Worm (Caenorhabditis elegans): ENCODE data around the gene lgc-37.

lgc-37 gene

DNA sequence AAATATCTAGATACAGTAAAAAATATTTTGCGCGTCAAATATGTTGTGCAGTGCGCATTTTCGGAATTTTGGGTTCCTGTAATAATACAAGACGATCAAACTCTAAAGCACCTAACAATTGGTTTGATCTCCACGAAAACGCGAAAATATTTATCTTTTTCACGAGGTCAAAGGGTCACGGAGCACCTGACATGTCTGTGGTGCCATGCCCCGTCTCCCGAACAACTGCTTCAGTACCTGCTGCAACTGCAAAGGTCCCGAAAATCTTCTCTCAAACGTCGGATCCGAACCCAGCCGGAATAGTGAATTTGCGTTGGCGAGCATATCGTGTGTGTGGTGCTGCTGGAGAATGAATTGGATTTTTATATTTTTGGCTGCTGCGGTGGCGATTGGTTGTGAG lies 35.0 kb downstream of the lgc-37 start, which contains the start of the genes Y37D8A.2 and Y37D8A.25:
Gene Y37D8A.2, plus strand, starts transcription at position 285 of the 400 bp plus-strand sequence.
Gene Y37D8A.25, minus strand, starts transcription at position 345 of the 400 bp plus-strand sequence.
- no peak for TF ChIP-seq ceh-16 (tag; optimal IDR thresholded peaks at IDR 0.05)
- TF ChIP-seq dmd-4 (tag; optimal IDR thresholded peaks at IDR 0.05): no peak
- peak; percentile 1 for TF ChIP-seq nhr-129 (tag; optimal IDR thresholded peaks at IDR 0.05)

ce11 chrIII:12821331-12821730 lies 36.4 kb downstream of the lgc-37 start:
- TF ChIP-seq peb-1 (tag; optimal IDR thresholded peaks at IDR 0.05) (no peak), lsy-2 (tag; optimal IDR thresholded peaks at IDR 0.05) (peak in 1 of 2 experiments; percentile 47), nhr-10 (tag; optimal IDR thresholded peaks at IDR 0.05) (no peak), unc-55 (GFP tag; optimal IDR thresholded peaks at IDR 0.05) (peak; percentile 46), sma-3 (GFP tag; optimal IDR thresholded peaks at IDR 0.05) (no peak), ceh-16 (tag; optimal IDR thresholded peaks at IDR 0.05) (no peak), ztf-11 (tag; optimal IDR thresholded peaks at IDR 0.05) (no peak), snpc-4 (tag; optimal IDR thresholded peaks at IDR 0.05) (no peak), ZK546.5 (tag; optimal IDR thresholded peaks at IDR 0.05) (no peak), elt-1 (tag; optimal IDR thresholded peaks at IDR 0.05) (no peak), elt-3 (tag; optimal IDR thresholded peaks at IDR 0.05) (no peak), sma-9 (GFP tag; optimal IDR thresholded peaks at IDR 0.05) (no peak), sma-9 (tag; optimal IDR thresholded peaks at IDR 0.05) (no peak), R02D3.7 (tag; optimal IDR thresholded peaks at IDR 0.05) (no peak), F13H6.1 (tag; optimal IDR thresholded peaks at IDR 0.05) (no peak), nhr-6 (tag; optimal IDR thresholded peaks at IDR 0.05) (no peak), lin-13 (GFP tag; optimal IDR thresholded peaks at IDR 0.05) (peak; percentile 3), lin-39 (tag; optimal IDR thresholded peaks at IDR 0.05) (no peak), lin-11 (tag; optimal IDR thresholded peaks at IDR 0.05) (no peak)

DNA sequence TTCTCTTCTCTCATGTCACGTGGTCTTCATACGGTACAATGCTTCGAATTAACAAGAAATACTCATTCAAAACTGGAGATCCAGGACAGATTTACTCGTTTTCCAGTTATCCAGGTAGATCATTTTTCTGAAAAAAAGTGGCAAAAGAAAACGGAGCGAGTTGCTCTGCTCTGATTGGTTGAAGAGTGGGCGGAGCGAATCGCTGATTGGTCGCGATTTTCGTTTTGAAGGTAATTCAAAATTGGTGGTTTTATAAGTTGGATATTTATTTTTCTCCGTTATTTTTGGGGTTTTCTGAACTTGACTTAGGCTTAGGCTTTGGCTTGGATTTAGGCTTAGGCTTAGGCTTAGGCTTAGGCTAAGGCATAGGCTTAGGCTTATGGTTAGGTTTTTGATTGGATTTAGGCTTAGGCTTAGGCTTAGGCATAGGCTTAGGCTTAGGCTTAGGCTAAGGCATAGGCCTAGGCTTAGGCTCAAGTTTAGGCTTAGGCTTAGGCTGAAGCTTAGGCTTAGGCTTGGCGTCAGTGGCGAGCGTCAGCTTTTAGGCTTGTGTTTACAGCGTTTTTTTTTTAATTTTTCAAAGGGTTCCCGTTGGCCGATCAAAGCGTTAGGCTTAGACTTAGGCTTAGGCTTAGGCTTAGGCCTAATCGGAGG lies 37.8 kb downstream of the lgc-37 start:
- TF ChIP-seq unc-62 (GFP tag; optimal IDR thresholded peaks at IDR 0.05) (no peak), nhr-11 (tag; optimal IDR thresholded peaks at IDR 0.05) (no peak), lin-39 (tag; optimal IDR thresholded peaks at IDR 0.05) (no peak), unc-39 (tag; optimal IDR thresholded peaks at IDR 0.05) (no peak), ceh-16 (tag; optimal IDR thresholded peaks at IDR 0.05) (no peak), sma-3 (GFP tag; optimal IDR thresholded peaks at IDR 0.05) (no peak), nhr-237 (tag; optimal IDR thresholded peaks at IDR 0.05) (no peak), nhr-129 (tag; optimal IDR thresholded peaks at IDR 0.05) (no peak), gmeb-1 (tag; optimal IDR thresholded peaks at IDR 0.05) (no peak), nhr-6 (tag; optimal IDR thresholded peaks at IDR 0.05) (no peak), dmd-4 (tag; optimal IDR thresholded peaks at IDR 0.05) (no peak), snpc-4 (tag; optimal IDR thresholded peaks at IDR 0.05) (no peak), ama-1 (optimal IDR thresholded peaks at IDR 0.05) (no peak), elt-3 (tag; optimal IDR thresholded peaks at IDR 0.05) (no peak)

- TF ChIP-seq nhr-10 (tag; optimal IDR thresholded peaks at IDR 0.05) (no peak), mdl-1 (tag; optimal IDR thresholded peaks at IDR 0.05) (no peak), C34F6.9 (tag; optimal IDR thresholded peaks at IDR 0.05) (no peak), sem-4 (tag; optimal IDR thresholded peaks at IDR 0.05) (no peak), ceh-16 (tag; optimal IDR thresholded peaks at IDR 0.05) (no peak), elt-1 (tag; optimal IDR thresholded peaks at IDR 0.05) (no peak), zag-1 (tag; optimal IDR thresholded peaks at IDR 0.05) (no peak), nhr-237 (tag; optimal IDR thresholded peaks at IDR 0.05) (no peak)
These were observed 44.1 kb downstream of the lgc-37 start, which contains the start of gene Y37D8A.3 for ce11 chrIII:12829068-12829467. TSS of gene Y37D8A.3 (plus strand) at chrIII:12829368.

DNA sequence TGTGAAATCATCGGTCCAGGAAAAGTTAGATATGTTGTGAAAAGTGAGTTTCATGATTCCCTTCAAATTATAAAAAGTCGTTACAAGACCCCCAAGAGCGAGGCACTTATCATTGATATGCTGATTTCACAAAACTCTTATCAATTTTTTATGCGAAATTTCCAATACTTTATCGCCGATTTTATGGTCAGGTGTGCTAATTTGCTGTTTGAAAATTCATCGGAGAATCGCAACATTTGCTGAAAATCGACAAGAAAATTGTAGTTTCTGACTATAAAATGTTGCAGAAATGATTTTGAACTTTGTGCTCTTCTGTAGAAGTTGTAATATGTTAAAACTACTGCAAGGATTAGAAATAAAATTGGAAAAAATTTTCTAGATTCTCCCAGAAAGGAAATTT lies 46.7 kb downstream of the lgc-37 start:
- TF ChIP-seq blmp-1 (tag; optimal IDR thresholded peaks at IDR 0.05; ENCODE audit: insufficient read depth) (no peak), fos-1 (tag; optimal IDR thresholded peaks at IDR 0.05) (peak; percentile 39), ztf-11 (tag; optimal IDR thresholded peaks at IDR 0.05) (no peak), peb-1 (tag; optimal IDR thresholded peaks at IDR 0.05) (no peak), nhr-237 (tag; optimal IDR thresholded peaks at IDR 0.05) (no peak), mbf-1 (tag; optimal IDR thresholded peaks at IDR 0.05) (no peak), C34F6.9 (tag; optimal IDR thresholded peaks at IDR 0.05) (no peak), sma-9 (GFP tag; optimal IDR thresholded peaks at IDR 0.05) (peak; percentile 39), sma-9 (tag; optimal IDR thresholded peaks at IDR 0.05) (no peak), elt-1 (tag; optimal IDR thresholded peaks at IDR 0.05) (no peak)
